Fruit fly (Drosophila melanogaster) whole organism, adult: Measurements from ENCODE around the gene CtBP.

ENCODE experiments used
- CG12768 ChIP-seq: fragments of 200-800 bp; sonication (Bioruptor generic); optimal IDR thresholded peaks from 2 replicates; lab custom pipeline; 2017; ENCODE audit warnings: missing biosample characterization, missing genetic modification characterization, mild to moderate bottlenecking, moderate library complexity, missing genetic modification reagents
- CG5204 ChIP-seq: fragments of 200-800 bp; sonication (Bioruptor generic); optimal IDR thresholded peaks from 2 replicates; lab custom pipeline; 2016; ENCODE audit warnings: missing biosample characterization, missing genetic modification characterization
- CG7045 ChIP-seq: fragments of 200-800 bp; sonication (Bioruptor generic); optimal IDR thresholded peaks from 2 replicates; lab custom pipeline; 2017; ENCODE audit warnings: missing biosample characterization, mild to moderate bottlenecking, missing genetic modification characterization
- CG7101 ChIP-seq: fragments of 200-800 bp; sonication (Bioruptor generic); optimal IDR thresholded peaks from 2 replicates; lab custom pipeline; 2018; ENCODE audit warnings: missing biosample characterization, mild to moderate bottlenecking, missing genetic modification characterization, moderate library complexity
- Crg-1 ChIP-seq: fragments of 200-800 bp; sonication (Bioruptor generic); optimal IDR thresholded peaks from 2 replicates; lab custom pipeline; 2016; ENCODE audit warnings: missing biosample characterization, missing genetic modification characterization
- Hr96 ChIP-seq: fragments of 200-800 bp; sonication (Bioruptor generic); optimal IDR thresholded peaks from 2 replicates; lab custom pipeline; 2016; ENCODE audit warnings: missing biosample characterization, missing genetic modification characterization
- Mnt ChIP-seq: fragments of 200-800 bp; sonication (Bioruptor generic); optimal IDR thresholded peaks from 2 replicates; lab custom pipeline; 2016; ENCODE audit warnings: missing biosample characterization, mild to moderate bottlenecking, missing genetic modification characterization
- bab1 ChIP-seq: fragments of 200-800 bp; sonication (Bioruptor generic); optimal IDR thresholded peaks from 3 replicates; lab custom pipeline; 2019; ENCODE audit warnings: missing biosample characterization, mild to moderate bottlenecking, missing genetic modification characterization, moderate library complexity
- cnc ChIP-seq, 2 experiments: fragments of >200 bp; optimal IDR thresholded peaks; 2 replicates each; lab custom pipeline; 2017
- ovo ChIP-seq: fragments of 200-800 bp; sonication (Bioruptor generic); optimal IDR thresholded peaks from 2 replicates; lab custom pipeline; 2016; ENCODE audit warnings: missing biosample characterization, missing genetic modification characterization
- toe ChIP-seq: fragments of 200-800 bp; sonication (Bioruptor generic); optimal IDR thresholded peaks from 2 replicates; lab custom pipeline; 2016; ENCODE audit warnings: missing biosample characterization, missing genetic modification characterization

DNA sequence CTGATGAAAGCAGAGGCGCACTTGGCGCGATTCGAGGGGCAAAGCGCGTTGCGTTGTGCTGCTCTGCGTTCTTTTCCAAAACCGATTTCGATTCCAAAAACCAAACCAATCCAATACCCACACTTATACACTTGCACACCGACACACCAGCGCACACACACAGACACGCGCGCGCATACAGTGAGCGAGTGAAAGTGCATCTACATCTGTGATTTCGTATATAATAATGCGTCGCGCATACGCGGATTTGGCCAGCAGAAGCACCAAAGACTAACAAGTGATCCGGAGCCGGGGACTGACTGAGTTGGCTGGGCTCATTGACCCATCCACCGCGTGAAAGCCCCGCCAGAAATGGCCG, 13.2 kb upstream of the CtBP start:
- TF ChIP-seq toe (GFP tag; lab: Kevin White, UChicago) (no peak), CG12768 (no peak), Crg-1 (GFP tag; lab: Kevin White, UChicago) (no peak), CG7045 (GFP tag; lab: Kevin White, UChicago) (no peak), cnc (optimal IDR thresholded peaks at IDR 0.05; lab: Kevin White, UChicago) (no peak), bab1 (GFP tag; lab: Kevin White, UChicago) (no peak), ovo (GFP tag; lab: Kevin White, UChicago) (no peak), Mnt (no peak), CG7101 (no peak), CG5204 (no peak), Hr96 (GFP tag; lab: Kevin White, UChicago) (no peak)
